Fruit fly (Drosophila melanogaster): ENCODE measurements around the gene I-2.

DNA sequence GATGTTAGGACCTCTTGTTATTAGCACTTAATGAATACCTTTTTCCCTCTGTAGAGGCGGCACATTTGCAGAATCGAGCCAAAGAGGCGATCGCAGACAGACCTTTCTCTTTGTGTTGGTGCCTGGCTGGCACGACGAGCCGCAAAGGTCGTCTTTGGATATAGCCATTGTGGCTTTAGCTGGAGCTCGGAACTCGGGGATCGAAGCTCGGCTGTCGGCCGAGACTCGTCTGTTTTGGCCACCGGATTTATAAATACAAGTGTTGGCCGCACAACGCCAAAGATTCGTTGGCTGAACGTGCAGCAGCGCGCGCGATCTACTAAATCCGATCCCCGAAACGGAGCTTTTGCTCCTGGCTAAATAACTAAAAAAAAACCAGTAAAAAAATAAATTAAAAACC, 42.1 kb upstream of the I-2 start, which contains the start of gene CG34382:
- TF ChIP-seq Sox14 (GFP tag; optimal IDR thresholded peaks at IDR 0.05), result no peak
- no peak for TF ChIP-seq esn (GFP tag; optimal IDR thresholded peaks at IDR 0.05)
- no peak for TF ChIP-seq Blimp-1 (GFP tag; optimal IDR thresholded peaks at IDR 0.05)
- no peak for TF ChIP-seq CG6792 (GFP tag; optimal IDR thresholded peaks at IDR 0.05)
- TF ChIP-seq CG8319 (GFP tag; optimal IDR thresholded peaks at IDR 0.05), result no peak
- TF ChIP-seq CG8632 (GFP tag; optimal IDR thresholded peaks at IDR 0.05), result no peak
- no peak for TF ChIP-seq lz (GFP tag; optimal IDR thresholded peaks at IDR 0.05)
- TF ChIP-seq Hr39 (GFP tag; optimal IDR thresholded peaks at IDR 0.05), result no peak
- TF ChIP-seq CG6854 (GFP tag; optimal IDR thresholded peaks at IDR 0.05), result no peak
- no peak for TF ChIP-seq fkh (GFP tag; optimal IDR thresholded peaks at IDR 0.05)
- TF ChIP-seq acj6 (GFP tag; optimal IDR thresholded peaks at IDR 0.05), result no peak
